Fruit fly (Drosophila melanogaster): ENCODE data around the gene Cdep.

DNA sequence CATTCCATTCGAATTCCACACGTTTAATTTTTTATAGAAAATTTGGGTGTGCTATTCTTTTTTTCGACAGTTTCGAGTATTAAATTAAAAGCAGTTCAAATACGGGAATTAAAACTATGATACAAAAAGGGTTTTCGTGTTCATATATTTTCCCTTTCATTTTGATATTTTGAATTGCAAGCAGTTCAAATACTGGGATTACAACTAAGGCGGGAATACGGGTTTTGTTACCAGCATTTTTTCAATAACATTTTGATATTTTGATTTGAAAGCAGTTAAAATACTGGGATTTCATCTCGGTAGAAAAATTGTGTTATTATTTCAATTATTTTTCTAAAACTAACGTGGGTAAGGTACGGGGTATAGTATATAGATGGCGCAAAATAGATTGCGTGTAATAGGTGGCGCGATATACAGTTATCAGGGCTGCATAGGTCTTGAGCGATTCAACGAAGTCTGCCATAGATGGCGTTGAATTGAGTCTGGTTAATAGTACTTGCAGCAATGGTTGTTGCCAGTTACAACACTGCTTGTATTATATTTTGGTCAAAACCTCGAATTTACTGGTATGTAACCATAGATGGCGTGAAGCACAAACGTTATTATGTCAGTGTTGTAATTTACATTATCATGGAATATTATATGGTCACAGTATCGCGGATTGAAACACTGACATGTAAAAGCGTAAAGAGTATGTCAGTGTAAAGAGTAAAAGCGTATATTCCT is 60.2 kb downstream of the Cdep start:
- TF ChIP-seq CG8478 (optimal IDR thresholded peaks at IDR 0.05), result no peak
- peak; percentile 100 for TF ChIP-seq CTCF (optimal IDR thresholded peaks at IDR 0.05)
